Fruit fly (Drosophila melanogaster) whole organism, adult: ENCODE measurements around the gene RhoGAP68F.

ENCODE experiments used
- CG11617 ChIP-seq: fragments of 200-800 bp; sonication (Bioruptor generic); optimal IDR thresholded peaks from 2 replicates; lab custom pipeline; 2017; ENCODE audit warnings: mild to moderate bottlenecking, missing biosample characterization, missing genetic modification reagents, missing genetic modification characterization
- CG12768 ChIP-seq: fragments of 200-800 bp; sonication (Bioruptor generic); optimal IDR thresholded peaks from 2 replicates; lab custom pipeline; 2017; ENCODE audit warnings: missing biosample characterization, missing genetic modification characterization, mild to moderate bottlenecking, moderate library complexity, missing genetic modification reagents
- CG14711 ChIP-seq: fragments of 200-800 bp; sonication (Bioruptor generic); optimal IDR thresholded peaks from 2 replicates; lab custom pipeline; 2018; ENCODE audit warnings: missing biosample characterization, mild to moderate bottlenecking, missing genetic modification characterization, moderate library complexity
- CG1620 ChIP-seq: fragments of 200-800 bp; sonication (Bioruptor generic); optimal IDR thresholded peaks from 2 replicates; lab custom pipeline; 2016; ENCODE audit warnings: missing biosample characterization, missing genetic modification characterization
- CG33017 ChIP-seq: fragments of 200-800 bp; sonication (Bioruptor generic); optimal IDR thresholded peaks from 2 replicates; lab custom pipeline; 2018; ENCODE audit warnings: missing biosample characterization, mild to moderate bottlenecking, missing genetic modification characterization, moderate library complexity
- CG5204 ChIP-seq: fragments of 200-800 bp; sonication (Bioruptor generic); optimal IDR thresholded peaks from 2 replicates; lab custom pipeline; 2016; ENCODE audit warnings: missing biosample characterization, missing genetic modification characterization
- CG7045 ChIP-seq: fragments of 200-800 bp; sonication (Bioruptor generic); optimal IDR thresholded peaks from 2 replicates; lab custom pipeline; 2017; ENCODE audit warnings: missing biosample characterization, mild to moderate bottlenecking, missing genetic modification characterization
- CG7101 ChIP-seq: fragments of 200-800 bp; sonication (Bioruptor generic); optimal IDR thresholded peaks from 2 replicates; lab custom pipeline; 2018; ENCODE audit warnings: missing biosample characterization, mild to moderate bottlenecking, missing genetic modification characterization, moderate library complexity
- Clk ChIP-seq: fragments of 200-800 bp; sonication (Bioruptor generic); optimal IDR thresholded peaks from 2 replicates; lab custom pipeline; 2017; ENCODE audit warnings: missing biosample characterization, missing genetic modification characterization
- Crg-1 ChIP-seq: fragments of 200-800 bp; sonication (Bioruptor generic); optimal IDR thresholded peaks from 2 replicates; lab custom pipeline; 2016; ENCODE audit warnings: missing biosample characterization, missing genetic modification characterization
- Hr96 ChIP-seq: fragments of 200-800 bp; sonication (Bioruptor generic); optimal IDR thresholded peaks from 2 replicates; lab custom pipeline; 2016; ENCODE audit warnings: missing biosample characterization, missing genetic modification characterization
- Mnt ChIP-seq: fragments of 200-800 bp; sonication (Bioruptor generic); optimal IDR thresholded peaks from 2 replicates; lab custom pipeline; 2016; ENCODE audit warnings: missing biosample characterization, mild to moderate bottlenecking, missing genetic modification characterization
- bab1 ChIP-seq: fragments of 200-800 bp; sonication (Bioruptor generic); optimal IDR thresholded peaks from 3 replicates; lab custom pipeline; 2019; ENCODE audit warnings: missing biosample characterization, mild to moderate bottlenecking, missing genetic modification characterization, moderate library complexity
- cic ChIP-seq: fragments of 200-800 bp; sonication (Bioruptor generic); optimal IDR thresholded peaks from 2 replicates; lab custom pipeline; 2017; ENCODE audit warnings: missing biosample characterization, mild to moderate bottlenecking, missing genetic modification characterization, moderate library complexity
- cnc ChIP-seq, 2 experiments: fragments of >200 bp; optimal IDR thresholded peaks; 2 replicates each; lab custom pipeline; 2017
- kay ChIP-seq: fragments of 200-800 bp; sonication (Bioruptor generic); peaks from one replicate; lab custom pipeline; 2016; ENCODE audit warnings: missing biosample characterization, missing genetic modification characterization, borderline replicate concordance
- ovo ChIP-seq: fragments of 200-800 bp; sonication (Bioruptor generic); optimal IDR thresholded peaks from 2 replicates; lab custom pipeline; 2016; ENCODE audit warnings: missing biosample characterization, missing genetic modification characterization
- pad ChIP-seq: fragments of 200-800 bp; sonication (Bioruptor generic); optimal IDR thresholded peaks from 3 replicates; lab custom pipeline; 2017; ENCODE audit warnings: missing biosample characterization, missing genetic modification characterization, mild to moderate bottlenecking, moderate library complexity, missing genetic modification reagents
- tj ChIP-seq: fragments of 200-800 bp; sonication (Bioruptor generic); optimal IDR thresholded peaks from 3 replicates; lab custom pipeline; 2017; ENCODE audit warnings: missing biosample characterization, mild to moderate bottlenecking, missing genetic modification characterization, moderate library complexity
- toe ChIP-seq: fragments of 200-800 bp; sonication (Bioruptor generic); optimal IDR thresholded peaks from 2 replicates; lab custom pipeline; 2016; ENCODE audit warnings: missing biosample characterization, missing genetic modification characterization

RhoGAP68F gene

dm6 chr3L:12111081-12111958 lies 27.3 kb upstream of the RhoGAP68F start:
- TF ChIP-seq CG7101 (tag; lab: Kevin White, UChicago): peak; percentile 40
- peak; percentile 42 for TF ChIP-seq pad (GFP tag; lab: Kevin White, UChicago)
- no peak for TF ChIP-seq Crg-1
- no peak for TF ChIP-seq CG33017 (tag; lab: Kevin White, UChicago)
- no peak for TF ChIP-seq CG5204 (GFP tag; lab: Kevin White, UChicago)
- TF ChIP-seq Mnt (GFP tag; lab: Kevin White, UChicago): no peak
- no peak for TF ChIP-seq cic (GFP tag; lab: Kevin White, UChicago)
- peak; percentile 24 for TF ChIP-seq CG11617 (GFP tag; lab: Kevin White, UChicago)
- no peak for TF ChIP-seq ovo
- TF ChIP-seq cnc (optimal IDR thresholded peaks at IDR 0.05; lab: Kevin White, UChicago): no peak
- peak; percentile 61 for TF ChIP-seq CG14711 (tag; lab: Kevin White, UChicago)
- TF ChIP-seq bab1 (GFP tag; lab: Kevin White, UChicago): peak; percentile 58
- no peak for TF ChIP-seq kay (GFP tag; lab: Kevin White, UChicago)
- no peak for TF ChIP-seq Hr96 (GFP tag; lab: Kevin White, UChicago)
- no peak for TF ChIP-seq Clk
- peak; percentile 99 for TF ChIP-seq tj (GFP tag; lab: Kevin White, UChicago)
- no peak for TF ChIP-seq CG7045 (GFP tag; lab: Kevin White, UChicago)
- TF ChIP-seq toe (GFP tag; lab: Kevin White, UChicago): no peak

- no peak for TF ChIP-seq CG11617 (GFP tag; lab: Kevin White, UChicago)
- no peak for TF ChIP-seq Crg-1
- TF ChIP-seq Mnt (GFP tag; lab: Kevin White, UChicago): no peak
- no peak for TF ChIP-seq ovo
- TF ChIP-seq tj (GFP tag; lab: Kevin White, UChicago): no peak
- TF ChIP-seq Clk: no peak
- TF ChIP-seq kay (GFP tag; lab: Kevin White, UChicago): no peak
- no peak for TF ChIP-seq CG12768 (GFP tag; lab: Kevin White, UChicago)
- no peak for TF ChIP-seq toe (GFP tag; lab: Kevin White, UChicago)
- TF ChIP-seq CG33017 (tag; lab: Kevin White, UChicago): no peak
- TF ChIP-seq bab1 (GFP tag; lab: Kevin White, UChicago): no peak
- no peak for TF ChIP-seq CG14711 (tag; lab: Kevin White, UChicago)
- TF ChIP-seq pad (GFP tag; lab: Kevin White, UChicago): no peak
Observed at dm6 chr3L:12112967-12113366, 25.7 kb upstream of the RhoGAP68F start.

DNA sequence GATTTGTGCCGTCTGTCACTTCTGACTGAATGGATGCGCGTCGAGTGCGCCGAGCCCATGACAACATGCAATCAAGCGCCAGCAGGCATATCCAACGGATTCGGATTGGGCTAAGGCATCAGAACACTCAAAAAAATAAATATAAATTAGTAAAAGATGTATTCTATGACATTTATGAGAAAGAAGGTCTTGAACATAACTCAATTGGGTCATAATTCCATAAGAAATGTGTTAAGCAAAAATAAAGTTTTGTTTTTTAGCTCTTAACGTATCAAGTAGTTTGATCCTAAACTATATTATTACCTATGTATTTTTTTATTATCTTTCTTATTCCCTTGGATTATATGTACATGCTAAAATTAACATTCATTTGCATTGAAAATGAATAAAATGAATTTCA lies 25.1 kb upstream of the RhoGAP68F start:
- TF ChIP-seq ovo (no peak), CG5204 (GFP tag; lab: Kevin White, UChicago) (no peak), CG14711 (tag; lab: Kevin White, UChicago) (no peak), Crg-1 (no peak), bab1 (GFP tag; lab: Kevin White, UChicago) (no peak), Clk (no peak), cnc (optimal IDR thresholded peaks at IDR 0.05; lab: Kevin White, UChicago) (no peak), kay (GFP tag; lab: Kevin White, UChicago) (no peak), pad (GFP tag; lab: Kevin White, UChicago) (no peak), Mnt (GFP tag; lab: Kevin White, UChicago) (no peak), CG33017 (tag; lab: Kevin White, UChicago) (no peak), CG7101 (tag; lab: Kevin White, UChicago) (no peak), tj (GFP tag; lab: Kevin White, UChicago) (no peak), cic (GFP tag; lab: Kevin White, UChicago) (no peak), CG12768 (GFP tag; lab: Kevin White, UChicago) (no peak), CG1620 (GFP tag; lab: Kevin White, UChicago) (no peak), CG7045 (GFP tag; lab: Kevin White, UChicago) (no peak), Hr96 (GFP tag; lab: Kevin White, UChicago) (no peak), toe (GFP tag; lab: Kevin White, UChicago) (no peak), CG11617 (GFP tag; lab: Kevin White, UChicago) (no peak)

- no peak for TF ChIP-seq tj (GFP tag; lab: Kevin White, UChicago)
- TF ChIP-seq CG7045 (GFP tag; lab: Kevin White, UChicago): no peak
Observed at dm6 chr3L:12114188-12114587, 24.5 kb upstream of the RhoGAP68F start.

dm6 chr3L:12115103-12115502 lies 23.6 kb upstream of the RhoGAP68F start:
- no peak for TF ChIP-seq CG7045 (GFP tag; lab: Kevin White, UChicago)
- TF ChIP-seq kay (GFP tag; lab: Kevin White, UChicago): no peak
- no peak for TF ChIP-seq Hr96 (GFP tag; lab: Kevin White, UChicago)
- TF ChIP-seq tj (GFP tag; lab: Kevin White, UChicago): no peak
- TF ChIP-seq CG14711 (tag; lab: Kevin White, UChicago): no peak
- TF ChIP-seq ovo: no peak
- TF ChIP-seq Mnt (GFP tag; lab: Kevin White, UChicago): no peak
- TF ChIP-seq CG1620 (GFP tag; lab: Kevin White, UChicago): no peak
- TF ChIP-seq pad (GFP tag; lab: Kevin White, UChicago): no peak
- no peak for TF ChIP-seq cic (GFP tag; lab: Kevin White, UChicago)
- no peak for TF ChIP-seq CG7101 (tag; lab: Kevin White, UChicago)
- TF ChIP-seq Crg-1: no peak
- no peak for TF ChIP-seq Clk
- no peak for TF ChIP-seq CG12768 (GFP tag; lab: Kevin White, UChicago)
- TF ChIP-seq CG11617 (GFP tag; lab: Kevin White, UChicago): no peak
- no peak for TF ChIP-seq cnc (optimal IDR thresholded peaks at IDR 0.05; lab: Kevin White, UChicago)
- no peak for TF ChIP-seq toe (GFP tag; lab: Kevin White, UChicago)
- no peak for TF ChIP-seq CG5204 (GFP tag; lab: Kevin White, UChicago)
